Worm (Caenorhabditis elegans): ENCODE data around the gene W07G4.8.

- TF ChIP-seq nhr-28 (tag; optimal IDR thresholded peaks at IDR 0.05) (no peak), nhr-76 (tag; optimal IDR thresholded peaks at IDR 0.05) (no peak)
Observed at ce11 chrV:13034604-13035003, 14.8 kb downstream of the W07G4.8 start, which contains the start of gene W07G4.7.

All from whole organism, mixed stage, embryonic.